Worm (Caenorhabditis elegans): ENCODE results near the gene F09E5.14.

The F09E5.14 gene

ce11 chrII:5334628-5335027, 10.0 kb downstream of the F09E5.14 start:
- TF ChIP-seq nhr-28 (tag; optimal IDR thresholded peaks at IDR 0.05) (no peak), cnd-1 (tag; optimal IDR thresholded peaks at IDR 0.05) (no peak), ceh-43 (GFP tag; optimal IDR thresholded peaks at IDR 0.05) (no peak), blmp-1 (tag; optimal IDR thresholded peaks at IDR 0.05) (no peak), lin-32 (GFP tag; optimal IDR thresholded peaks at IDR 0.05) (no peak), bed-3 (GFP tag; optimal IDR thresholded peaks at IDR 0.05) (no peak), zip-8 (tag; optimal IDR thresholded peaks at IDR 0.05) (no peak), M03D4.4 (tag; optimal IDR thresholded peaks at IDR 0.05) (no peak), nhr-2 (tag; optimal IDR thresholded peaks at IDR 0.05) (no peak), ztf-11 (tag; optimal IDR thresholded peaks at IDR 0.05) (no peak), mep-1 (tag; optimal IDR thresholded peaks at IDR 0.05) (no peak), drap-1 (GFP tag; optimal IDR thresholded peaks at IDR 0.05) (no peak), snpc-4 (tag; optimal IDR thresholded peaks at IDR 0.05) (no peak), ceh-83 (GFP tag; optimal IDR thresholded peaks at IDR 0.05) (no peak), lin-13 (tag; optimal IDR thresholded peaks at IDR 0.05) (no peak)

DNA sequence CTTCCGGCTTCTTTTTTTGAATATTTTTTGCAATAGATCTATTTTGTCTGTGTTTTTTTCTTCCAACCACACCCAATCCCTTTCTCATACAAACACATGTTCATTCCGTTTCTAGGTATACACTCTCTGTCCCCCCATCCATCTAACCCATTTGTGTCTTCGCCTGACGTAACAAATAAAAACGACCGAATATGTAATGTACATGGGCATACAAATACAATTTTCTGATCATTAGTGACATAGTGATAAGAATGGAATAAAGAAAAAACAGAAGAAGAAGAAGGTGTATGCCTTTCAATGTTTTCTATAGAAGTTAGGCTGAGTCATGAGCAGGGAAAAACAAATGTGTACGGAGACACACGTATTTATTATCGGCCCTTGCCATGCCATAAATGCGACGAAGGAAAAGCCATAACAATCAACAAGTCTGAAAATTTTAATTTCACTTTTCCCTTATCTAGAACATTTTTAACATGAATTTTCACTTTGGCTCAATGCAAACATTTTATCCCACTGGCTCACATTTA, 10.9 kb downstream of the F09E5.14 start:
- no peak for TF ChIP-seq elt-3 (tag; optimal IDR thresholded peaks at IDR 0.05)
- TF ChIP-seq unc-120 (tag; optimal IDR thresholded peaks at IDR 0.05; ENCODE audit: poor library complexity, severe bottlenecking), result no peak

DNA sequence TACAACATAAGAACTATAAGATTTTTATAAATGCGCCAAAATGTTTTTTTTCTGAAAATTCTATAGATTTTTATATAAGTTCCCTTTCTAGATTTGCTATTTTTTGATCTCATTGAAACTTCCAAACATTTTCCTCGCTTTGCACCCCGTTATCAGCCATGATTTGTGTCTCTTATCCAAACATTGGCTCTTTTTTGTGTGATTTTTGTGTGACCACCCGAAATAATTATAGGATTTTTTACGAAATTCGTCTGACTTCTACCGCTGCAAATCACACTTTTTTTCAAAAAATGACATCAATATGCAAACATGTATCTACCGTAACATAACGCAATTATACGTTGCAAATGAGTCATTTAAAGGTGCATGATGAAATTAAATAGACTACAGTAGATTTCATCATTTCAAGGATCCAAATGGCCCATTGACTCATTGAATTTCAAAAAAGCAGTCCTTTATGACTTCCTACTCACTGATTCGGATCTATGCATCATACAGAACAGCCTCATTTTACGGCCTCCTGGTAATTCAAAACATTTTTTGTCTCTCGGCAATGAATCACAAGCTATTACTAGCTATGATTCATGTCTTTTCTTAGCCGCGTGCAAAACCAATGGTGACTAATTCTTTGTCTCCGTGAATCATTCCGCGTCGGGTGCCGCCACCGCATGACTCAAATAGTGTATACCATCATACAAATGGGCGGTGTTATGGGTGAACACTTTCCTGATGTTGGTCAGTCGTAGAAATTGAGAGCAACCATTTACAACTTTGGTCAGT, 12.1 kb downstream of the F09E5.14 start:
- no peak for TF ChIP-seq nhr-76 (tag; optimal IDR thresholded peaks at IDR 0.05)
- TF ChIP-seq sptf-1 (tag; optimal IDR thresholded peaks at IDR 0.05), result no peak
- no peak for TF ChIP-seq ceh-39 (tag; optimal IDR thresholded peaks at IDR 0.05)

DNA sequence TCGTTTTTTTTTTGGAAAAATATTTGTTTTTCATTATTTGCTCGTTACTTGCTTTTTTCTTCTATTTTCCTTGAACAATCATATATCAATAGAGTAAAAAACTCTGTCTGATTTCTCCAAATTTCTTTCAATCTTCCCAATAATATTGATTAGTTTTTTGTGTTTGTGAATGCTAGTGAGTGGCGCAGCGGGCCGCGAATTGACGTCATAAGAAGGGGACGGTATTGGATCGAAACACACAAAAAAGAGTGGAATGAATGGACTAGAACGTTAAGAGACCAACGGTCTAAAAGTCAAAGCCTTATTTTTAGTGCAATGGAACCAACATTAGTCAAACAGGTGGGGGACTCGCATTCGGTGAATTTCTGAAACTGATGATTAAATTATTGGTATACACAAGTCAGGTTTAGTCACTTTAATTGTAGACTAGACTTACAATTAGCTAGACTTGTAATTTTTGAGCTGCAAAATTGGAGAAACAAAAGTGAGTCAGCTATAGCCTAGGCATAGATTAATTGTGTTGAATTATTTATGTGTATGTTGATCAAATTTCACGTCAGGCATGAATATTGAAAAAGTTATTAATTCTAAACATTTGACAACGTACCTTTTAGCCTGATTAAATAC, 12.9 kb downstream of the F09E5.14 start:
- TF ChIP-seq lin-32 (GFP tag; optimal IDR thresholded peaks at IDR 0.05) (no peak), sptf-1 (tag; optimal IDR thresholded peaks at IDR 0.05) (no peak), unc-120 (tag; optimal IDR thresholded peaks at IDR 0.05; ENCODE audit: poor library complexity, severe bottlenecking) (no peak), blmp-1 (tag; optimal IDR thresholded peaks at IDR 0.05) (no peak), zip-8 (tag; optimal IDR thresholded peaks at IDR 0.05) (no peak), nhr-2 (tag; optimal IDR thresholded peaks at IDR 0.05) (no peak), mls-2 (tag; optimal IDR thresholded peaks at IDR 0.05) (no peak), cnd-1 (tag; optimal IDR thresholded peaks at IDR 0.05) (no peak), lsy-2 (tag; optimal IDR thresholded peaks at IDR 0.05) (no peak), ham-2 (GFP tag; optimal IDR thresholded peaks at IDR 0.05) (no peak), lin-13 (tag; optimal IDR thresholded peaks at IDR 0.05) (no peak), ces-1 (GFP tag; optimal IDR thresholded peaks at IDR 0.05) (no peak), nhr-28 (tag; optimal IDR thresholded peaks at IDR 0.05) (no peak), ceh-39 (tag; optimal IDR thresholded peaks at IDR 0.05) (no peak)

ce11 chrII:5330206-5330686, 14.4 kb downstream of the F09E5.14 start:
- peak; percentile 6 for TF ChIP-seq mep-1 (tag; optimal IDR thresholded peaks at IDR 0.05)
- peak; percentile 22 for TF ChIP-seq ceh-39 (tag; optimal IDR thresholded peaks at IDR 0.05)
- TF ChIP-seq ces-1 (GFP tag; optimal IDR thresholded peaks at IDR 0.05), result peak; percentile 52
- TF ChIP-seq ham-2 (GFP tag; optimal IDR thresholded peaks at IDR 0.05), result no peak
- TF ChIP-seq unc-39 (tag; optimal IDR thresholded peaks at IDR 0.05), result no peak
- no peak for TF ChIP-seq elt-1 (tag; optimal IDR thresholded peaks at IDR 0.05; ENCODE audit: borderline replicate concordance, insufficient read depth)
- TF ChIP-seq unc-62 (GFP tag; optimal IDR thresholded peaks at IDR 0.05), result peak; percentile 92
- TF ChIP-seq ztf-11 (tag; optimal IDR thresholded peaks at IDR 0.05), result no peak
- no peak for TF ChIP-seq zip-8 (tag; optimal IDR thresholded peaks at IDR 0.05)
- no peak for TF ChIP-seq drap-1 (GFP tag; optimal IDR thresholded peaks at IDR 0.05)
- no peak for TF ChIP-seq mls-2 (tag; optimal IDR thresholded peaks at IDR 0.05)
- no peak for TF ChIP-seq cnd-1 (tag; optimal IDR thresholded peaks at IDR 0.05)
- peak; percentile 68 for TF ChIP-seq nhr-237 (tag; optimal IDR thresholded peaks at IDR 0.05)
- no peak for TF ChIP-seq hlh-1 (tag; optimal IDR thresholded peaks at IDR 0.05)
- no peak for TF ChIP-seq nhr-76 (tag; optimal IDR thresholded peaks at IDR 0.05)
- TF ChIP-seq nhr-2 (tag; optimal IDR thresholded peaks at IDR 0.05), result peak; percentile 22
- TF ChIP-seq snpc-4 (tag; optimal IDR thresholded peaks at IDR 0.05), result no peak
- peak; percentile 24 for TF ChIP-seq pha-4 (tag; optimal IDR thresholded peaks at IDR 0.05)
- TF ChIP-seq lin-13 (tag; optimal IDR thresholded peaks at IDR 0.05), result no peak
- no peak for TF ChIP-seq blmp-1 (tag; optimal IDR thresholded peaks at IDR 0.05)

Measured in whole organism, mixed stage, embryonic.